Worm (Caenorhabditis elegans): ENCODE data around the gene R04B3.1.
A peak's percentile ranks its signal among the peaks of the same experiment; 100 is the strongest.

R04B3.1 gene

ce11 chrX:2508449-2508848 is 37.2 kb upstream of the R04B3.1 start, which contains the start of gene K02E10.7:
Gene K02E10.7 (minus strand): TSS chrX:2508549.
- TF ChIP-seq nhr-232 (tag; optimal IDR thresholded peaks at IDR 0.05) (no peak), ceh-18 (tag; optimal IDR thresholded peaks at IDR 0.05) (no peak), hlh-13 (GFP tag; optimal IDR thresholded peaks at IDR 0.05) (no peak), unc-3 (GFP tag; conservative IDR thresholded peaks at IDR 0.05) (no peak), unc-3 (tag; optimal IDR thresholded peaks at IDR 0.05) (no peak), pha-4 (tag; optimal IDR thresholded peaks at IDR 0.05) (no peak), dmd-4 (tag; optimal IDR thresholded peaks at IDR 0.05; ENCODE audit: borderline replicate concordance) (no peak), pat-9 (tag; optimal IDR thresholded peaks at IDR 0.05) (no peak), ceh-9 (tag; optimal IDR thresholded peaks at IDR 0.05) (no peak), fkh-10 (GFP tag; optimal IDR thresholded peaks at IDR 0.05) (no peak), T23F11.4 (GFP tag; optimal IDR thresholded peaks at IDR 0.05) (no peak), unc-55 (GFP tag; optimal IDR thresholded peaks at IDR 0.05) (no peak), ceh-22 (tag; optimal IDR thresholded peaks at IDR 0.05) (no peak), pqm-1 (tag; optimal IDR thresholded peaks at IDR 0.05) (no peak), fkh-6 (tag; optimal IDR thresholded peaks at IDR 0.05) (no peak), ceh-19 (GFP tag; optimal IDR thresholded peaks at IDR 0.05) (no peak), ref-2 (tag; optimal IDR thresholded peaks at IDR 0.05) (no peak), sox-4 (tag; optimal IDR thresholded peaks at IDR 0.05) (no peak), pax-1 (tag; optimal IDR thresholded peaks at IDR 0.05) (no peak)

ce11 chrX:2506738-2507137 is 35.5 kb upstream of the R04B3.1 start:
- TF ChIP-seq ceh-9 (tag; optimal IDR thresholded peaks at IDR 0.05), result no peak
- no peak for TF ChIP-seq unc-55 (GFP tag; optimal IDR thresholded peaks at IDR 0.05)
- TF ChIP-seq ceh-24 (tag; optimal IDR thresholded peaks at IDR 0.05), result no peak
- TF ChIP-seq ceh-34 (tag; optimal IDR thresholded peaks at IDR 0.05), result no peak
- no peak for TF ChIP-seq madf-2 (tag; optimal IDR thresholded peaks at IDR 0.05)
- no peak for TF ChIP-seq ceh-19 (GFP tag; optimal IDR thresholded peaks at IDR 0.05)
- TF ChIP-seq sox-2 (GFP tag; IDR thresholded peaks at IDR 0.05), result no peak
- no peak for TF ChIP-seq syd-9 (tag; optimal IDR thresholded peaks at IDR 0.05)
- no peak for TF ChIP-seq unc-86 (tag; optimal IDR thresholded peaks at IDR 0.05)
- TF ChIP-seq nfya-1 (tag; optimal IDR thresholded peaks at IDR 0.05), result no peak
- TF ChIP-seq pha-4 (tag; optimal IDR thresholded peaks at IDR 0.05), result no peak
- no peak for TF ChIP-seq ztf-16 (tag; optimal IDR thresholded peaks at IDR 0.05)
- TF ChIP-seq fax-1 (tag; optimal IDR thresholded peaks at IDR 0.05), result no peak
- no peak for TF ChIP-seq unc-3 (GFP tag; conservative IDR thresholded peaks at IDR 0.05)
- TF ChIP-seq unc-3 (tag; optimal IDR thresholded peaks at IDR 0.05), result no peak
- no peak for TF ChIP-seq zip-5 (tag; optimal IDR thresholded peaks at IDR 0.05)
- no peak for TF ChIP-seq elt-2 (tag; optimal IDR thresholded peaks at IDR 0.05)
- TF ChIP-seq dve-1 (tag; optimal IDR thresholded peaks at IDR 0.05), result no peak

ce11 chrX:2497816-2498215 is 26.6 kb upstream of the R04B3.1 start:
- TF ChIP-seq ama-1 (optimal IDR thresholded peaks at IDR 0.05), result no peak
- TF ChIP-seq syd-9 (tag; optimal IDR thresholded peaks at IDR 0.05), result no peak
- no peak for TF ChIP-seq ceh-19 (GFP tag; optimal IDR thresholded peaks at IDR 0.05)
- TF ChIP-seq ref-2 (tag; optimal IDR thresholded peaks at IDR 0.05), result peak; percentile 37
- no peak for TF ChIP-seq hlh-15 (tag; optimal IDR thresholded peaks at IDR 0.05)
- TF ChIP-seq pqm-1 (tag; optimal IDR thresholded peaks at IDR 0.05), result no peak

- TF ChIP-seq tbx-2 (tag; optimal IDR thresholded peaks at IDR 0.05), result peak; percentile 56
- no peak for TF ChIP-seq unc-42 (tag; optimal IDR thresholded peaks at IDR 0.05)
- peak; percentile 7 for TF ChIP-seq ceh-34 (tag; optimal IDR thresholded peaks at IDR 0.05)
- TF ChIP-seq ceh-18 (tag; optimal IDR thresholded peaks at IDR 0.05), result peak; percentile 12
Observed at ce11 chrX:2495865-2496314, 24.7 kb upstream of the R04B3.1 start, which contains the start of gene rabr-1. Gene rabr-1 (plus strand): TSS chrX:2496180.

ce11 chrX:2494296-2494695 is 23.1 kb upstream of the R04B3.1 start:
- TF ChIP-seq unc-42 (tag; optimal IDR thresholded peaks at IDR 0.05) (peak; percentile 60), npax-4 (tag; optimal IDR thresholded peaks at IDR 0.05) (no peak)
